Worm (Caenorhabditis elegans): ENCODE measurements around the gene cap-1.
"Not testable (repeated sequence)": the region's sequence is repeated elsewhere in the genome, so short reads cannot be mapped to it uniquely, and the experiment has no call there.

DNA sequence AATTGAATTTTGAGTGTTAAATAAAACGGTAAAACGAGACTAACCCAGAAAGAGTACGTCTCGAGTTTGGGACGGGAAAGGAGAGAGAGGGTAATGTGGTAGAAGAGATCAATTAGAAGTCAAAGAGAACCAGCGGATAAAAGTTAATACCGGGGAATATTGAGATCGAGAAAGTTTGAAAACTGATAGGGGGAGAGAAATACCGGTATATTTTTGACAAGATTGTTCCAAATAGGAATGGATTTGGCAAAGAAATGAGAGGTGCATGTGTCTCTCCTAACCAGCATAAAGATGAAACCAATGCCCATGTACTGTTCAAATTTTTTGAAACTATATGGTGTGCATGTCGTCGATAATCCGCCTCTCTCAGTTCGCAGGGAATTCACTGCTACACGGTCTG lies 24.7 kb upstream of the cap-1 start, which contains the start of gene C06E4.5:
- TF ChIP-seq skn-1 (tag; optimal IDR thresholded peaks at IDR 0.05); ceh-82 (tag; optimal IDR thresholded peaks at IDR 0.05); rnt-1 (tag; optimal IDR thresholded peaks at IDR 0.05); lin-15B (tag; optimal IDR thresholded peaks at IDR 0.05); ceh-8 (GFP tag; optimal IDR thresholded peaks at IDR 0.05); nhr-28 (tag; optimal IDR thresholded peaks at IDR 0.05); nhr-90 (tag; optimal IDR thresholded peaks at IDR 0.05; ENCODE audit: poor library complexity); nhr-71 (tag; optimal IDR thresholded peaks at IDR 0.05); ets-5 (GFP tag; IDR thresholded peaks at IDR 0.05); dpl-1 (GFP tag; optimal IDR thresholded peaks at IDR 0.05); ces-1 (GFP tag; optimal IDR thresholded peaks at IDR 0.05); nhr-11 (tag; optimal IDR thresholded peaks at IDR 0.05): not testable (repeated sequence)

All from whole organism, L1 larva.